Fruit fly (Drosophila melanogaster): Measurements from ENCODE around the gene CG17712.

CG17712 gene

DNA sequence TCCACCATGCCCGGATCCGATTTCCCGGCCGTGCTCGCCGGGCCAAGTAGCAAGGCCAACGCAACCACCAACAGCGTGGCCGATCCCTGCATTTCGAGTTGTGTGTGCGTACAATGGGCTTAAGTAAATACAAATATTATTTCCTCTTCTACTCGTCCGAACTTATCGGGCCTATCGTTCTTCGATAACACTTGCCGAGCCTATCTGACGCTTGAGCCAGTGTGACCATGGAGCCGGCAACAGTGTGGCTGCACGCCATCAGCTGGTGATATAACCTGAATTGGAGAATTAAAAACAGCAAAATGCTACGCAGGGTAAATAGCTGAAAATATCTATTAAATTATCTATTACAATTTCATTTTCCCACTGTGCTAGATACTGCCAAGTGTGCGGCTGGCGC is 41.7 kb downstream of the CG17712 start, which contains the start of the genes CG17660 and mRpL48:
Gene CG17660, minus strand, starts transcription at position 198 of the 400 bp plus-strand sequence.
Gene mRpL48, plus strand, starts transcription at position 239 of the 400 bp plus-strand sequence.
- peak; percentile 27 for TF ChIP-seq CG17801 (GFP tag; optimal IDR thresholded peaks at IDR 0.05; ENCODE audit: partially characterized antibody)

DNA sequence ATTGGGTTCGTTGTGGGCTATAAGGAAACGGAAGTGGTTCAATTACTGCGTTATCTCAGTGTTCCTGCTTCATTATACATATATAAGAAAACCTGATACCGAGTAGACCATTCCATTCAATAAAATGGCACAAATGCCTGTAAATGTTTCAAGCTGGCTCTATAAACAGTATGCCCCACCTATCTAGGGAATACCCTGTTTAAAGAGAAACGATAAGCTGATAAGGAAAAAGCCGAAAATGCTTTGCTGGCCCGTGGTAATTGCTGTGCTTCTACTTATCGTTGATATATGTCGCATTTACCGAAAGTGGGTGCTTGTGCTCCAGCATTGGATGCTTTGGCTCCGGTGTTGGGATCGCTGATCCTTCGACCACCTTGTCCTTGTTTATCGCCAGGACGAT is 42.6 kb downstream of the CG17712 start:
- no peak for TF ChIP-seq CG17801 (GFP tag; optimal IDR thresholded peaks at IDR 0.05; ENCODE audit: partially characterized antibody)

DNA sequence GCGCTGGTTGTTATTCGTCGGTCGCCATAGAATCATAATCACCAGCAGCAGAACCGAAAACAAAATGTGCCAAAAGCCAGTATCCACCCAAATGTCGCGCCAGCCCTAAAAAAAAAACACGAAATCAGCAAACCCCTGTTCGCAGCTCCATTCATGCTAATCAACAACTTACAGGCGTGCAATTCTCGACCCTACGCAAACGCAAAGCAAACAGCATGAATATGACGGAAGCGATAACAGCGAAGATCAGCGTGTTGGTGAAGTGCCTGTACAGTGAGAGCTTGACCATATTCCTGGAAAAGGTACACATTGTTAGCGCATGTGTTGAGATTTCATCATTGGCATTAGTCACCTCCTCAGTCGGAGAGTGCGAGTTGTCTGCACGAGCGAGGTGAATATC is 43.8 kb downstream of the CG17712 start:
- no peak for TF ChIP-seq CG17801 (GFP tag; optimal IDR thresholded peaks at IDR 0.05; ENCODE audit: partially characterized antibody)

- TF ChIP-seq CG17801 (GFP tag; optimal IDR thresholded peaks at IDR 0.05; ENCODE audit: partially characterized antibody): no peak
Measured at dm6 chr2L:1706961-1707360, 45.0 kb downstream of the CG17712 start.

DNA sequence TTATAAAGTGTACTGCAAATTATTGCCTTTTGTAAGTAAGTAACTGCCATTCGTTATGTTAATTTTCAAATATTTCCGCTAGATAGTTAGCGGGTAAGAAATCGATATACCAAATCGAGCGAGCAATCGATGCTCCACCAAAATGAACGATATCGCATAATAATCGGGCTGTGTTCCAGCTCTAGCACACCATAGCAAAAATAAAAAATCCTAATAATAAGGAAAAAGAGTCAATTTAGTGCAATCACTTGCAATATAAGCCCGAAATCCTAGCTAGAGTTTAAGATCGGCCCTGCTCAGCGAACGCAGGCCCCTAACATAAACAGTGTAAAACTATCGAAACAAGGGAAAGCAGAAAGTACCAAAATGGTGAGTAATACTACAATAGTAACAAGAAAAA is 47.2 kb downstream of the CG17712 start, which contains the start of gene cpb:
Gene cpb, plus strand, starts transcription at position 157 of the 400 bp plus-strand sequence.
- TF ChIP-seq CG17801 (GFP tag; optimal IDR thresholded peaks at IDR 0.05; ENCODE audit: partially characterized antibody): peak; percentile 16

All from ovary, adult (tissue).